Fruit fly (Drosophila melanogaster) whole organism, embryonic: Measurements from ENCODE around the gene Hs2st.

Experiments used
- CG11723 ChIP-seq: fragments of 200-800 bp; sonication (Bioruptor generic); optimal IDR thresholded peaks from 2 replicates; lab custom pipeline; 2017; ENCODE audit warnings: missing biosample characterization, mild to moderate bottlenecking, missing genetic modification characterization
- TFAM ChIP-seq: fragments of 200-800 bp; sonication (Bioruptor generic); optimal IDR thresholded peaks from 2 replicates; lab custom pipeline; 2017; ENCODE audit warnings: missing biosample characterization, missing genetic modification characterization, inconsistent platforms
- corto ChIP-seq: fragments of 200-800 bp; sonication (Bioruptor generic); optimal IDR thresholded peaks from 2 replicates; lab custom pipeline; 2016; ENCODE audit warnings: missing biosample characterization, mild to moderate bottlenecking, missing genetic modification characterization, moderate library complexity

- TF ChIP-seq corto (GFP tag; lab: Kevin White, UChicago) (no peak), TFAM (GFP tag; lab: Kevin White, UChicago) (no peak), CG11723 (GFP tag; lab: Kevin White, UChicago) (no peak)
Measured at dm6 chr2L:19418017-19418416, 26.5 kb downstream of the Hs2st start, which contains the start of gene lectin-37Da.
